Worm (Caenorhabditis elegans) whole organism, midembryonic: Measurements from ENCODE around the gene mans-2.

Experiments used
- cog-1 ChIP-seq: sonication (generic microtip); optimal IDR thresholded peaks from 2 replicates; lab custom pipeline; 2016; ENCODE audit warnings: missing genetic modification characterization, missing compliant biosample characterization
- flt-1 ChIP-seq: fragments of 200-800 bp; sonication (Bioruptor generic); IDR thresholded peaks from 2 replicates; pipeline ENCODE4 v1.3.6; 2022; ENCODE audit warnings: missing genetic modification characterization, missing compliant biosample characterization
- tab-1 ChIP-seq: fragments of 200-800 bp; sonication (Bioruptor generic); IDR thresholded peaks from 2 replicates; pipeline ENCODE4 v1.3.6; 2022; ENCODE audit warnings: missing genetic modification characterization, missing compliant biosample characterization
- ztf-29 ChIP-seq: fragments of 200-800 bp; sonication (Bioruptor generic); IDR thresholded peaks from 2 replicates; pipeline ENCODE4 v1.3.6; 2022; ENCODE audit warnings: missing genetic modification reagents, missing genetic modification characterization, missing compliant biosample characterization

- TF ChIP-seq flt-1 (GFP tag; lab: Robert Waterston, UW), result no peak
- TF ChIP-seq cog-1 (tag; lab: Kevin White, UChicago), result no peak
- no peak for TF ChIP-seq ztf-29 (GFP tag; lab: Robert Waterston, UW)
- no peak for TF ChIP-seq tab-1 (GFP tag; lab: Robert Waterston, UW)
These were observed 43.6 kb downstream of the mans-2 start for ce11 chrV:11941664-11942063.
